Worm (Caenorhabditis elegans) whole organism, L4/young adult: ENCODE data around the gene F41E6.8.

Experiments
- dao-5 ChIP-seq: sonication (generic microtip); optimal IDR thresholded peaks from 2 replicates; lab custom pipeline; 2016; ENCODE audit warnings: missing genotype, missing genetic modification characterization, moderate library complexity, missing compliant biosample characterization
- him-1 ChIP-seq: sonication (generic microtip); optimal IDR thresholded peaks from 2 replicates; lab custom pipeline; 2016; ENCODE audit warnings: missing genotype, missing genetic modification reagents, missing genetic modification characterization, missing compliant biosample characterization

DNA sequence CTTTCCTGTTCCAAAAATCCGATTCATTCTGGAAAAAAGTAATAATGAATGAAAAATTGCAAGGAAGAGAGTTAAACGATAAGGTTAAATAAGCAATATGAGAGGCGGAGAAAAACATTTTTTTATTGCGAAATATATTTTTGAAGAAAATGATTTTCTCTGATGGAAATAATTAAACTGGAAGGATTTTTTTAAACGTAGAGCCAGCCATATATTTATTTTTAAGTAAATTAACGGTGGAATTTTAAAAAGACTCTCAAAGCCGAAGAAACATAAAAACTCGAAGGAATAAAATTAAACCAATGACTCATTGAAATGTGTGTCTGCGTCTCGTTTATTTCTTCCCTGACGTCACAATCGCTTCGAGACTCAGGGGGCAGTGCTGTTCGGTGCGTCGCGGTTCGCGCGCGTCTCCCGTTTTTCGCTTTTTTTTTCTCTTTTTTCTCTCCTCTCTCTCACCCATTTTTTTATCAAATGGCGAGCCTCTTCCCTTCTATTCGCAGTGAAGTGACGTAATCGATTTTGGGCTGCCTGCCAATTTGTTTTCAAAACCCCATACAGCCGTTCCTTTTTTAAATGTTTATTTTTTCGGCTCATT, 4.9 kb upstream of the F41E6.8 start, which contains the start of gene vps-60:
- TF ChIP-seq dao-5 (tag; lab: Kevin White, UChicago): no peak
- peak; percentile 81 for TF ChIP-seq him-1 (tag; lab: Kevin White, UChicago)
